Fruit fly (Drosophila melanogaster): ENCODE data around the gene Galt.

The Galt gene

DNA sequence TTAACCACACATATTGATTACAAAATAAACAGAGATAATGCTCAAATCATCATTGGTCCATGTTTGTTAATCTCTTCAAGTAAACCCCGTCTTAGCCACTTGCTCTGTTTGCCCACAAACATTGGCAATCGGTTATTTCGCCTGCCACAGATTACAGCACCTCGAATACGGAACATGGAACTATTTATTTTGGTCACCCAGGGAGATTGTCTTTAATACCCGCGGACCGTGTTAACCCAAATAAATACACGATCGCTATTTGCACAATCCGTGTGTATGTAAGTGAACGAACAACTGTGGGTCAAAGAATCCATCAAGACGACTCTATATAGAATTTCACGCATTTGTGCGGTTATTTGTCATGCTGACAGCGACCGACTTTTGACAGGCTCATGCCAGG is 32.9 kb upstream of the Galt start (continued):
- no peak for TF ChIP-seq MESR4 (GFP tag; optimal IDR thresholded peaks at IDR 0.05)
- TF ChIP-seq Dll (GFP tag; IDR thresholded peaks at IDR 0.05; ENCODE audit: partially characterized antibody): no peak
- TF ChIP-seq cg (GFP tag; optimal IDR thresholded peaks at IDR 0.05): no peak
- no peak for TF ChIP-seq Trl (optimal IDR thresholded peaks at IDR 0.05)
- TF ChIP-seq Trl (GFP tag; optimal IDR thresholded peaks at IDR 0.05): peak; percentile 61
- no peak for TF ChIP-seq Taf1 (GFP tag; IDR thresholded peaks at IDR 0.05)
- TF ChIP-seq CG11456 (GFP tag; IDR thresholded peaks at IDR 0.05): no peak
- no peak for TF ChIP-seq Awh (GFP tag; IDR thresholded peaks at IDR 0.05)
- TF ChIP-seq tap (tag; optimal IDR thresholded peaks at IDR 0.05): no peak
- no peak for TF ChIP-seq CG7372 (GFP tag; IDR thresholded peaks at IDR 0.05)
- no peak for TF ChIP-seq wdn (GFP tag; IDR thresholded peaks at IDR 0.05)
- TF ChIP-seq crc (GFP tag; optimal IDR thresholded peaks at IDR 0.05): no peak
- TF ChIP-seq CG1647 (GFP tag; optimal IDR thresholded peaks at IDR 0.05): no peak
- no peak for TF ChIP-seq maf-S (GFP tag; optimal IDR thresholded peaks at IDR 0.05)
- peak; percentile 50 for TF ChIP-seq mirr (GFP tag; optimal IDR thresholded peaks at IDR 0.05)
- TF ChIP-seq ac (GFP tag; optimal IDR thresholded peaks at IDR 0.05): peak; percentile 93
- TF ChIP-seq CG30020 (tag; optimal IDR thresholded peaks at IDR 0.05): no peak
- TF ChIP-seq Hmr (GFP tag; optimal IDR thresholded peaks at IDR 0.05): peak; percentile 37
- TF ChIP-seq GATAe (GFP tag; conservative IDR thresholded peaks at IDR 0.05): no peak
- no peak for TF ChIP-seq Myb (GFP tag; optimal IDR thresholded peaks at IDR 0.05)
- peak; percentile 44 for TF ChIP-seq CG1792 (GFP tag; optimal IDR thresholded peaks at IDR 0.05)
- no peak for TF ChIP-seq CG11504 (tag; optimal IDR thresholded peaks at IDR 0.05)
- no peak for TF ChIP-seq CG34224 (GFP tag; IDR thresholded peaks at IDR 0.05; ENCODE audit: partially characterized antibody)
- no peak for TF ChIP-seq Fer2 (tag; optimal IDR thresholded peaks at IDR 0.05)
- TF ChIP-seq CG18619 (GFP tag; optimal IDR thresholded peaks at IDR 0.05): peak; percentile 19
- no peak for TF ChIP-seq CG13287 (GFP tag; IDR thresholded peaks at IDR 0.05; ENCODE audit: partially characterized antibody)
- peak; percentile 2 for TF ChIP-seq CG10979 (tag; optimal IDR thresholded peaks at IDR 0.05)
- peak; percentile 28 for TF ChIP-seq CG10462 (GFP tag; optimal IDR thresholded peaks at IDR 0.05)
- no peak for TF ChIP-seq Dip3 (GFP tag; optimal IDR thresholded peaks at IDR 0.05)
- peak; percentile 93 for TF ChIP-seq Kr (GFP tag; optimal IDR thresholded peaks at IDR 0.05)
- no peak for TF ChIP-seq Bteb2 (GFP tag; optimal IDR thresholded peaks at IDR 0.05)
- TF ChIP-seq CG12659 (GFP tag; optimal IDR thresholded peaks at IDR 0.05): peak; percentile 10
- no peak for TF ChIP-seq trh (GFP tag; optimal IDR thresholded peaks at IDR 0.05)
- peak; percentile 45 for TF ChIP-seq CG15011 (GFP tag; optimal IDR thresholded peaks at IDR 0.05)
- peak; percentile 7 for TF ChIP-seq Vsx1 (GFP tag; optimal IDR thresholded peaks at IDR 0.05)
- TF ChIP-seq al (GFP tag; IDR thresholded peaks at IDR 0.05): no peak
- peak; percentile 80 for TF ChIP-seq CG2202 (tag; optimal IDR thresholded peaks at IDR 0.05)
- no peak for TF ChIP-seq CG18476 (GFP tag; optimal IDR thresholded peaks at IDR 0.05)
- TF ChIP-seq CG31441 (GFP tag; IDR thresholded peaks at IDR 0.05): peak; percentile 18; the same call in 1 of the 2 replicates
- TF ChIP-seq CG17568 (GFP tag; optimal IDR thresholded peaks at IDR 0.05): peak; percentile 67
- TF ChIP-seq Elba2 (GFP tag; optimal IDR thresholded peaks at IDR 0.05): no peak
- peak in 1 of 2 experiments; percentile 20 for TF ChIP-seq insv (GFP tag; optimal IDR thresholded peaks at IDR 0.05)
- TF ChIP-seq Fer1 (GFP tag; optimal IDR thresholded peaks at IDR 0.05): no peak
- peak; percentile 51; the same call in 1 of the 3 replicates for TF ChIP-seq otp (GFP tag; IDR thresholded peaks at IDR 0.05)
- TF ChIP-seq CG17361 (GFP tag; IDR thresholded peaks at IDR 0.05): no peak
- TF ChIP-seq nmo (GFP tag; optimal IDR thresholded peaks at IDR 0.05): no peak
- TF ChIP-seq CG34376 (GFP tag; optimal IDR thresholded peaks at IDR 0.05): no peak
- TF ChIP-seq CG17328 (GFP tag; IDR thresholded peaks at IDR 0.05): 0 out of 2 replicates have a peak, but pooled peaks have one; percentile 27
- TF ChIP-seq tgo (GFP tag; IDR thresholded peaks at IDR 0.05): no peak
- TF ChIP-seq psq (GFP tag; optimal IDR thresholded peaks at IDR 0.05): no peak
- TF ChIP-seq CG15696 (tag; optimal IDR thresholded peaks at IDR 0.05): peak; percentile 91
- no peak for TF ChIP-seq ind (GFP tag; optimal IDR thresholded peaks at IDR 0.05)

Measured in whole organism, embryonic.